Worm (Caenorhabditis elegans): ENCODE measurements around the gene Y97E10AR.2.

- TF ChIP-seq snpc-4 (tag; optimal IDR thresholded peaks at IDR 0.05) (no peak), unc-130 (GFP tag; optimal IDR thresholded peaks at IDR 0.05) (no peak), aha-1 (tag) (no peak), pqm-1 (tag; optimal IDR thresholded peaks at IDR 0.05) (no peak), R02D3.7 (tag; optimal IDR thresholded peaks at IDR 0.05) (no peak), dpl-1 (GFP tag; optimal IDR thresholded peaks at IDR 0.05) (no peak), nhr-102 (tag; optimal IDR thresholded peaks at IDR 0.05) (no peak), lin-13 (GFP tag; optimal IDR thresholded peaks at IDR 0.05) (no peak), fkh-10 (GFP tag; optimal IDR thresholded peaks at IDR 0.05) (no peak), ama-1 (optimal IDR thresholded peaks at IDR 0.05) (no peak), ceh-28 (tag; optimal IDR thresholded peaks at IDR 0.05) (no peak), lim-7 (GFP tag; IDR thresholded peaks at IDR 0.05) (no peak), rbr-2 (tag; optimal IDR thresholded peaks at IDR 0.05) (no peak), zip-11 (GFP tag; IDR thresholded peaks at IDR 0.05) (no peak)
Observed at ce11 chrV:8005000-8005399, 9.0 kb downstream of the Y97E10AR.2 start, which contains the start of gene Y97E10AR.8.

All from whole organism, L4 larva.